Fruit fly (Drosophila melanogaster): ENCODE results near the gene wb.

- TF ChIP-seq EcR (GFP tag; optimal IDR thresholded peaks at IDR 0.05) (no peak), CG12605 (GFP tag; IDR thresholded peaks at IDR 0.05) (no peak)
Measured at dm6 chr2L:14284636-14285035, 21.8 kb downstream of the wb start.
